Fruit fly (Drosophila melanogaster) whole organism, embryonic: ENCODE data around the gene pyd.

ENCODE experiments used
- CG12391 ChIP-seq: fragments of 200-800 bp; sonication (Bioruptor generic); optimal IDR thresholded peaks from 3 replicates; lab custom pipeline; 2018; ENCODE audit warnings: missing biosample characterization, mild to moderate bottlenecking, missing genetic modification characterization, moderate library complexity
- CG14710 ChIP-seq: fragments of 200-800 bp; sonication (Bioruptor generic); optimal IDR thresholded peaks from 3 replicates; lab custom pipeline; 2019; ENCODE audit warnings: missing biosample characterization, mild to moderate bottlenecking, missing genetic modification characterization, moderate library complexity
- CG15479 ChIP-seq: fragments of 200-800 bp; sonication (Bioruptor generic); optimal IDR thresholded peaks from 3 replicates; lab custom pipeline; 2019; ENCODE audit warnings: missing biosample characterization, mild to moderate bottlenecking, missing genetic modification characterization, moderate library complexity
- CG1647 ChIP-seq: fragments of 200-800 bp; sonication (Bioruptor generic); optimal IDR thresholded peaks from 3 replicates; lab custom pipeline; 2016; ENCODE audit warnings: missing biosample characterization, missing genetic modification characterization
- CG6683 ChIP-seq: fragments of 200-800 bp; sonication (Bioruptor generic); optimal IDR thresholded peaks from 2 replicates; lab custom pipeline; 2017; ENCODE audit warnings: missing biosample characterization, mild to moderate bottlenecking, missing genetic modification characterization, missing genetic modification reagents
- CG9727 ChIP-seq: fragments of 200-800 bp; sonication (Bioruptor generic); optimal IDR thresholded peaks from 3 replicates; lab custom pipeline; 2017; ENCODE audit warnings: missing biosample characterization, mild to moderate bottlenecking, missing genetic modification characterization
- Lim3 ChIP-seq: fragments of 200-800 bp; sonication (Bioruptor generic); IDR thresholded peaks from 2 replicates; pipeline ENCODE4 v1.3.6; 2022; ENCODE audit warnings: missing biosample characterization, missing genetic modification characterization
- Oli ChIP-seq: fragments of 200-800 bp; sonication (Bioruptor generic); optimal IDR thresholded peaks from 2 replicates; lab custom pipeline; 2018; ENCODE audit warnings: missing biosample characterization, mild to moderate bottlenecking, missing genetic modification characterization, moderate library complexity
- ac ChIP-seq: fragments of 200-800 bp; sonication (Bioruptor generic); optimal IDR thresholded peaks from 3 replicates; lab custom pipeline; 2017; ENCODE audit warnings: missing biosample characterization, mild to moderate bottlenecking, missing genetic modification characterization
- crol ChIP-seq: fragments of 200-800 bp; sonication (Bioruptor generic); IDR thresholded peaks from 2 replicates; pipeline ENCODE4 v1.3.6; 2022; ENCODE audit warnings: missing biosample characterization, missing genetic modification characterization
- dm ChIP-seq: fragments of 200-800 bp; sonication (Bioruptor generic); optimal IDR thresholded peaks from 3 replicates; lab custom pipeline; 2016; ENCODE audit warnings: missing biosample characterization, missing genetic modification characterization
- fru ChIP-seq: fragments of >200 bp; optimal IDR thresholded peaks from 2 replicates; lab custom pipeline; 2017
- hbn ChIP-seq: fragments of 200-800 bp; sonication (Bioruptor generic); IDR thresholded peaks from 2 replicates; pipeline ENCODE4 v1.3.6; 2022; ENCODE audit warnings: missing biosample characterization, missing genetic modification characterization; ENCODE audit not compliant: partially characterized antibody
- shn ChIP-seq: fragments of 200-800 bp; sonication (Bioruptor generic); optimal IDR thresholded peaks from 3 replicates; lab custom pipeline; 2016; ENCODE audit warnings: missing biosample characterization, missing genetic modification characterization

DNA sequence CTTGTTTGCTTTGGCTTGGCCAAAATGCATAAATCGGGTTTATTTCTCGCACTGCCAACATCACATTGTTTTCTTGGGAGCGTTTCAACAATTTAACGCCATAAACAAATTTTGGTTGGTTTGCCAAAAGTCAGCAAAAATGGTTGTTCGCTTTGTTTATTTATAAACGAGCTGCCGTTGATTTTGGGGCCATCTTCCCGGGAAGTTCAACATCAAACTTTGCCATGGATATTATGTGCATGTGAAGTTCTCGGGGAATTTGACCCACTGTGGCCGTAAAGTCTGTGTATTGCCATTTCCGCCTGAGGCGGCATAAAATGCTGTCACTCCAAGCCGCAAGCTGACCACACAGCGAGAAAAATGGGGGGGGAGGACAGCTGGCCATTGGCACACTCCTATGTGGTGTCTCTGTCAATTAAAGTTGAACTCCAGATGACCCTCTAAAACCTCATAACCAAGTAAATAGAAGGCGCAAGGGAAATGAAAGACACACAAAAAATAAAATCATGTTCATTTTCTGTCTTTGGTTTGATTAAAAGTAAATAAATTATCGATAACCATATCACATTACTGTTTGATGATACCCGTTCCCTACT lies 7.8 kb downstream of the pyd start:
- TF ChIP-seq hbn (GFP tag; lab: Robert Waterston, UW) (no peak), CG6683 (GFP tag; lab: Kevin White, UChicago) (no peak), CG14710 (tag; lab: Kevin White, UChicago) (no peak), CG9727 (GFP tag; lab: Kevin White, UChicago) (no peak), CG12391 (tag; lab: Kevin White, UChicago) (no peak), crol (no peak), CG15479 (no peak), Oli (tag; lab: Kevin White, UChicago) (no peak), shn (GFP tag; lab: Kevin White, UChicago) (no peak), fru (lab: Kevin White, UChicago) (no peak), CG1647 (GFP tag; lab: Kevin White, UChicago) (no peak), ac (no peak), Lim3 (no peak), dm (no peak)
